Fruit fly (Drosophila melanogaster) S2 (cell line): ENCODE data around the gene grn.

Source experiments
- CG8478 ChIP-seq: fragments of >200 bp; optimal IDR thresholded peaks from 2 replicates; lab custom pipeline; 2018
- CTCF ChIP-seq, 2 experiments: fragments of >200 bp; optimal IDR thresholded peaks; 2 replicates each; lab custom pipeline; 2018

dm6 chr3R:8153958-8154606, 27.2 kb downstream of the grn start:
- no peak for TF ChIP-seq CTCF (optimal IDR thresholded peaks at IDR 0.05; lab: Kevin White, UChicago)
- TF ChIP-seq CG8478 (lab: Kevin White, UChicago) = no peak
